Worm (Caenorhabditis elegans): ENCODE results near the gene rpl-43.
A peak's percentile ranks its signal among the peaks of the same experiment; 100 is the strongest.

rpl-43 gene

ce11 chrII:14173176-14173575 is 18.1 kb downstream of the rpl-43 start:
- TF ChIP-seq nhr-6 (tag; optimal IDR thresholded peaks at IDR 0.05) (no peak), aha-1 (tag) (peak; percentile 95), pha-4 (GFP tag; IDR thresholded peaks at IDR 0.05) (no peak), pha-4 (tag; optimal IDR thresholded peaks at IDR 0.05) (no peak), mxl-3 (GFP tag; optimal IDR thresholded peaks at IDR 0.05) (no peak), gei-8 (GFP tag; optimal IDR thresholded peaks at IDR 0.05) (no peak), unc-62 (GFP tag; optimal IDR thresholded peaks at IDR 0.05 in 1 of 2) (peak in 1 of 2 experiments; percentile 97), unc-62 (tag; optimal IDR thresholded peaks at IDR 0.05) (no peak), daf-12 (tag; optimal IDR thresholded peaks at IDR 0.05) (no peak), zfp-2 (tag; optimal IDR thresholded peaks at IDR 0.05) (no peak), nhr-25 (tag; optimal IDR thresholded peaks at IDR 0.05; ENCODE audit: borderline replicate concordance, insufficient read depth) (no peak), F49E8.2 (tag; optimal IDR thresholded peaks at IDR 0.05; ENCODE audit: borderline replicate concordance) (no peak), F37D6.2 (tag; optimal IDR thresholded peaks at IDR 0.05) (no peak)

- no peak for TF ChIP-seq F44E2.7 (GFP tag; IDR thresholded peaks at IDR 0.05)
- no peak for TF ChIP-seq mes-2 (tag; optimal IDR thresholded peaks at IDR 0.05; ENCODE audit: poor library complexity, severe bottlenecking)
- no peak for TF ChIP-seq unc-39 (tag; optimal IDR thresholded peaks at IDR 0.05)
- TF ChIP-seq nhr-76 (tag; optimal IDR thresholded peaks at IDR 0.05) = no peak
- no peak for TF ChIP-seq hlh-11 (tag; optimal IDR thresholded peaks at IDR 0.05)
- no peak for TF ChIP-seq F26F4.8 (GFP tag; conservative IDR thresholded peaks at IDR 0.05)
- no peak for TF ChIP-seq madf-9 (GFP tag; conservative IDR thresholded peaks at IDR 0.05)
Observed at ce11 chrII:14175099-14175498, 20.0 kb downstream of the rpl-43 start, which contains the start of gene Y48B6A.5. Y48B6A.5 (minus strand) TSS chrII:14175199.

- TF ChIP-seq F44E2.7 (GFP tag; IDR thresholded peaks at IDR 0.05) (peak; percentile 35; the same call in 1 of the 2 replicates), ceh-32 (tag; optimal IDR thresholded peaks at IDR 0.05; ENCODE audit: poor library complexity) (no peak), hlh-11 (tag; optimal IDR thresholded peaks at IDR 0.05) (peak; percentile 12)
Observed at ce11 chrII:14176642-14177041, 21.5 kb downstream of the rpl-43 start.

ce11 chrII:14178233-14178969 is 23.3 kb downstream of the rpl-43 start, which contains the start of gene efhd-1:
efhd-1 (plus strand) TSS chrII:14178814.
- TF ChIP-seq nhr-10 (tag; optimal IDR thresholded peaks at IDR 0.05) = no peak
- no peak for TF ChIP-seq dve-1 (tag; optimal IDR thresholded peaks at IDR 0.05; ENCODE audit: insufficient read depth)
- TF ChIP-seq daf-16 (GFP tag; optimal IDR thresholded peaks at IDR 0.05) = peak in 1 of 2 experiments; percentile 54
- TF ChIP-seq daf-16 (tag; optimal IDR thresholded peaks at IDR 0.05) = no peak
- no peak for TF ChIP-seq mdt-29 (GFP tag; IDR thresholded peaks at IDR 0.05)
- TF ChIP-seq nhr-111 (GFP tag; optimal IDR thresholded peaks at IDR 0.05) = no peak
- no peak for TF ChIP-seq ZK546.5 (tag; optimal IDR thresholded peaks at IDR 0.05)
- no peak for TF ChIP-seq skn-1 (tag; optimal IDR thresholded peaks at IDR 0.05)
- peak; percentile 14 for TF ChIP-seq hlh-11 (tag; optimal IDR thresholded peaks at IDR 0.05)
- TF ChIP-seq nhr-237 (tag; optimal IDR thresholded peaks at IDR 0.05) = no peak
- TF ChIP-seq nhr-6 (tag; optimal IDR thresholded peaks at IDR 0.05) = no peak
- TF ChIP-seq egl-43 (GFP tag; IDR thresholded peaks at IDR 0.05) = no peak
- TF ChIP-seq fos-1 (tag; optimal IDR thresholded peaks at IDR 0.05) = no peak
- TF ChIP-seq lin-15B (tag; optimal IDR thresholded peaks at IDR 0.05) = no peak

- TF ChIP-seq nhr-111 (GFP tag; optimal IDR thresholded peaks at IDR 0.05) (no peak), daf-19 (GFP tag; conservative IDR thresholded peaks at IDR 0.05) (no peak), nhr-42 (GFP tag; IDR thresholded peaks at IDR 0.05) (no peak), F26F4.8 (GFP tag; conservative IDR thresholded peaks at IDR 0.05) (no peak), F44E2.7 (GFP tag; IDR thresholded peaks at IDR 0.05) (no peak), php-3 (GFP tag; IDR thresholded peaks at IDR 0.05) (no peak), mxl-3 (GFP tag; optimal IDR thresholded peaks at IDR 0.05) (no peak), F37D6.2 (tag; optimal IDR thresholded peaks at IDR 0.05) (no peak), nhr-41 (GFP tag; IDR thresholded peaks at IDR 0.05) (no peak), pqm-1 (tag; optimal IDR thresholded peaks at IDR 0.05) (no peak)
Observed at ce11 chrII:14186937-14187336, 31.8 kb downstream of the rpl-43 start.

Data from whole organism, L4 larva.